Fruit fly (Drosophila melanogaster) whole organism, embryonic: ENCODE data around the gene CG13653.

Experiments used
- Atf3 ChIP-seq: fragments of 200-800 bp; sonication (Bioruptor generic); optimal IDR thresholded peaks from 3 replicates; lab custom pipeline; 2016; ENCODE audit warnings: missing biosample characterization, missing genetic modification characterization
- CG10267 ChIP-seq: fragments of 200-800 bp; sonication (Bioruptor generic); optimal IDR thresholded peaks from 2 replicates; lab custom pipeline; 2018; ENCODE audit warnings: missing biosample characterization, mild to moderate bottlenecking, missing genetic modification characterization, moderate library complexity
- CG11247 ChIP-seq: fragments of 200-800 bp; sonication (Bioruptor generic); IDR thresholded peaks from 2 replicates; pipeline ENCODE4 v1.3.6; 2022; ENCODE audit warnings: missing biosample characterization, missing genetic modification characterization
- CG11695 ChIP-seq: fragments of 200-800 bp; sonication (Bioruptor generic); IDR thresholded peaks from 3 replicates; pipeline ENCODE4 v1.3.6; 2022; ENCODE audit warnings: missing biosample characterization, missing genetic modification characterization
- CG11696 ChIP-seq: fragments of 200-800 bp; sonication (Bioruptor generic); IDR thresholded peaks from 2 replicates; pipeline ENCODE4 v1.3.6; 2022; ENCODE audit warnings: missing biosample characterization, missing genetic modification characterization
- CG1233 ChIP-seq: fragments of 200-800 bp; sonication (Bioruptor generic); optimal IDR thresholded peaks from 4 replicates; lab custom pipeline; 2018; ENCODE audit warnings: missing biosample characterization, mild to moderate bottlenecking, missing genetic modification characterization
- CG13894 ChIP-seq: fragments of 200-800 bp; sonication (Bioruptor generic); optimal IDR thresholded peaks from 3 replicates; lab custom pipeline; 2018; ENCODE audit warnings: missing biosample characterization, mild to moderate bottlenecking, missing genetic modification characterization, moderate library complexity
- CG14710 ChIP-seq: fragments of 200-800 bp; sonication (Bioruptor generic); optimal IDR thresholded peaks from 3 replicates; lab custom pipeline; 2019; ENCODE audit warnings: missing biosample characterization, mild to moderate bottlenecking, missing genetic modification characterization, moderate library complexity
- CG1529 ChIP-seq: fragments of 200-800 bp; sonication (Bioruptor generic); optimal IDR thresholded peaks from 3 replicates; lab custom pipeline; 2018; ENCODE audit warnings: missing biosample characterization, missing genetic modification characterization
- CG18599 ChIP-seq: fragments of 200-800 bp; sonication (Bioruptor generic); optimal IDR thresholded peaks from 3 replicates; lab custom pipeline; 2017; ENCODE audit warnings: missing biosample characterization, missing genetic modification characterization, mild to moderate bottlenecking, moderate library complexity, missing genetic modification reagents
- CG30403 ChIP-seq: fragments of 200-800 bp; sonication (Bioruptor generic); optimal IDR thresholded peaks from 3 replicates; lab custom pipeline; 2016; ENCODE audit warnings: missing biosample characterization, missing genetic modification characterization
- CG31224 ChIP-seq: fragments of 200-800 bp; sonication (Bioruptor generic); IDR thresholded peaks from 2 replicates; pipeline ENCODE4 v1.3.6; 2022; ENCODE audit warnings: missing biosample characterization, missing genetic modification characterization
- CG31441 ChIP-seq: fragments of 200-800 bp; sonication (Bioruptor generic); IDR thresholded peaks from 2 replicates; pipeline ENCODE4 v1.3.6; 2022; ENCODE audit warnings: missing biosample characterization, missing genetic modification characterization
- CG32772 ChIP-seq: fragments of 200-800 bp; sonication (Bioruptor generic); IDR thresholded peaks from 2 replicates; pipeline ENCODE4 v1.3.6; 2022; ENCODE audit warnings: missing biosample characterization, missing genetic modification characterization
- CG33557 ChIP-seq: fragments of 200-800 bp; sonication (Bioruptor generic); optimal IDR thresholded peaks from 2 replicates; lab custom pipeline; 2019; ENCODE audit warnings: missing biosample characterization, mild to moderate bottlenecking, missing genetic modification characterization, moderate library complexity
- CG4328 ChIP-seq: fragments of 200-800 bp; sonication (Bioruptor generic); optimal IDR thresholded peaks from 3 replicates; lab custom pipeline; 2017; ENCODE audit warnings: missing biosample characterization, missing genetic modification reagents, missing genetic modification characterization
- CG7987 ChIP-seq: fragments of 200-800 bp; sonication (Bioruptor generic); optimal IDR thresholded peaks from 2 replicates; lab custom pipeline; 2018; ENCODE audit warnings: missing biosample characterization, mild to moderate bottlenecking, missing genetic modification characterization, moderate library complexity
- CG9932 ChIP-seq: fragments of 200-800 bp; sonication (Bioruptor generic); IDR thresholded peaks from 2 replicates; pipeline ENCODE4 v1.3.6; 2022; ENCODE audit warnings: missing biosample characterization, missing genetic modification characterization
- CoRest ChIP-seq: fragments of 200-800 bp; sonication (Bioruptor generic); optimal IDR thresholded peaks from 3 replicates; lab custom pipeline; 2018; ENCODE audit warnings: missing biosample characterization, mild to moderate bottlenecking, missing genetic modification characterization, moderate library complexity
- Doc3 ChIP-seq: fragments of 200-800 bp; sonication (Bioruptor generic); IDR thresholded peaks from 3 replicates; pipeline ENCODE4 v1.3.6; 2022; ENCODE audit warnings: missing biosample characterization, missing genetic modification characterization; ENCODE audit not compliant: partially characterized antibody
- Elba2 ChIP-seq: fragments of 200-800 bp; sonication (Bioruptor generic); optimal IDR thresholded peaks from 3 replicates; lab custom pipeline; 2016; ENCODE audit warnings: missing biosample characterization, missing genetic modification characterization
- Hand ChIP-seq: fragments of 200-800 bp; sonication (Bioruptor generic); optimal IDR thresholded peaks from 2 replicates; lab custom pipeline; 2017; ENCODE audit warnings: mild to moderate bottlenecking, missing biosample characterization, missing genetic modification reagents, missing genetic modification characterization
- Hr51 ChIP-seq, 2 experiments: fragments of 200-800 bp; sonication (Bioruptor generic); optimal IDR thresholded peaks; 2 replicates in 1 of 2; 3 replicates in 1 of 2; lab custom pipeline; 2016 to 2018; ENCODE audit warnings: missing biosample characterization in 2 of 2, missing genetic modification characterization in 2 of 2, mild to moderate bottlenecking in 1 of 2, moderate library complexity in 1 of 2
- Jarid2 ChIP-seq: fragments of 200-800 bp; sonication (Bioruptor generic); optimal IDR thresholded peaks from 3 replicates; lab custom pipeline; 2017; ENCODE audit warnings: mild to moderate bottlenecking, missing biosample characterization, missing genetic modification reagents, missing genetic modification characterization
- NK7.1 ChIP-seq: fragments of 200-800 bp; sonication (Bioruptor generic); optimal IDR thresholded peaks from 3 replicates; lab custom pipeline; 2016; ENCODE audit warnings: missing biosample characterization, missing genetic modification characterization
- Scr ChIP-seq: fragments of 200-800 bp; sonication (Bioruptor generic); IDR thresholded peaks from 2 replicates; pipeline ENCODE4 v1.3.6; 2022; ENCODE audit warnings: missing biosample characterization, missing genetic modification characterization; ENCODE audit not compliant: partially characterized antibody
- Side ChIP-seq: fragments of 200-800 bp; sonication (Bioruptor generic); optimal IDR thresholded peaks from 2 replicates; lab custom pipeline; 2016; ENCODE audit warnings: missing biosample characterization, missing genetic modification characterization
- Usf ChIP-seq: fragments of 200-800 bp; sonication (Bioruptor generic); optimal IDR thresholded peaks from 2 replicates; lab custom pipeline; 2017; ENCODE audit warnings: missing genotype, missing biosample characterization, missing genetic modification characterization
- Xbp1 ChIP-seq: fragments of 200-800 bp; sonication (Bioruptor generic); optimal IDR thresholded peaks from 3 replicates; lab custom pipeline; 2016; ENCODE audit warnings: missing biosample characterization, mild to moderate bottlenecking, missing genetic modification characterization
- amos ChIP-seq: fragments of 200-800 bp; sonication (Bioruptor generic); IDR thresholded peaks from 2 replicates; pipeline ENCODE4 v1.3.6; 2022; ENCODE audit warnings: missing biosample characterization, missing genetic modification characterization; ENCODE audit not compliant: partially characterized antibody
- ara ChIP-seq: fragments of 200-800 bp; sonication (Bioruptor generic); IDR thresholded peaks from 2 replicates; pipeline ENCODE4 v1.3.6; 2022; ENCODE audit warnings: missing biosample characterization, missing genetic modification characterization
- cas ChIP-seq: fragments of 200-800 bp; sonication (Bioruptor generic); IDR thresholded peaks from 2 replicates; pipeline ENCODE4 v1.3.6; 2022; ENCODE audit warnings: missing biosample characterization, missing genetic modification characterization
- cg ChIP-seq: fragments of 200-800 bp; sonication (Bioruptor generic); optimal IDR thresholded peaks from 3 replicates; lab custom pipeline; 2019; ENCODE audit warnings: missing biosample characterization, mild to moderate bottlenecking, missing genetic modification characterization, moderate library complexity
- dimm ChIP-seq: fragments of 200-800 bp; sonication (Bioruptor generic); IDR thresholded peaks from 2 replicates; pipeline ENCODE4 v1.3.6; 2022; ENCODE audit warnings: missing biosample characterization, missing genetic modification characterization
- eve ChIP-seq, 2 experiments: fragments of >200 bp; optimal IDR thresholded peaks; 2 replicates each; lab custom pipeline; 2017; ENCODE audit warnings: missing biosample characterization in 2 of 2, missing genetic modification characterization in 2 of 2
- gce ChIP-seq: fragments of 200-800 bp; sonication (Bioruptor generic); IDR thresholded peaks from 3 replicates; pipeline ENCODE4 v1.3.6; 2022; ENCODE audit warnings: missing biosample characterization, missing genetic modification characterization
- grau ChIP-seq: fragments of 200-800 bp; optimal IDR thresholded peaks from 3 replicates; lab custom pipeline; 2019; ENCODE audit warnings: missing biosample characterization, mild to moderate bottlenecking, missing genetic modification characterization, moderate library complexity
- kni ChIP-seq: fragments of 200-800 bp; sonication (Bioruptor generic); optimal IDR thresholded peaks from 3 replicates; lab custom pipeline; 2017; ENCODE audit warnings: mild to moderate bottlenecking, missing biosample characterization, missing genetic modification reagents, missing genetic modification characterization
- lola ChIP-seq, 3 experiments: fragments of >200 bp in 2 of 3; fragments of 200-800 bp in 1 of 3; sonication (Bioruptor generic) in 1 of 3; optimal IDR thresholded peaks; 2 replicates each; lab custom pipeline; 2017 to 2019; ENCODE audit warnings: missing biosample characterization in 3 of 3, missing genetic modification characterization in 3 of 3, mild to moderate bottlenecking in 1 of 3, moderate library complexity in 1 of 3
- maf-S ChIP-seq: fragments of 200-800 bp; sonication (Bioruptor generic); optimal IDR thresholded peaks from 2 replicates; lab custom pipeline; 2016; ENCODE audit warnings: missing biosample characterization, missing genetic modification characterization
- mld ChIP-seq: fragments of 200-800 bp; sonication (Bioruptor generic); IDR thresholded peaks from 3 replicates; pipeline ENCODE4 v1.3.6; 2022; ENCODE audit warnings: missing biosample characterization, missing genetic modification characterization; ENCODE audit not compliant: partially characterized antibody
- pan ChIP-seq, 4 experiments: fragments of >200 bp in 3 of 4; fragments of 200-800 bp in 1 of 4; sonication (Bioruptor generic) in 1 of 4; optimal IDR thresholded peaks in 3 of 4; IDR thresholded peaks in 1 of 4; 2 replicates each; pipeline versions ENCODE4 v1.3.6 to Lab custom; 2017 to 2022; ENCODE audit warnings: missing biosample characterization in 2 of 4, missing genetic modification characterization in 2 of 4, mixed read lengths in 1 of 4
- pfk ChIP-seq: fragments of 200-800 bp; sonication (Bioruptor generic); optimal IDR thresholded peaks from 2 replicates; lab custom pipeline; 2018; ENCODE audit warnings: missing biosample characterization, mild to moderate bottlenecking, missing genetic modification characterization, moderate library complexity
- scrt ChIP-seq: fragments of 200-800 bp; sonication (Bioruptor generic); optimal IDR thresholded peaks from 2 replicates; lab custom pipeline; 2018; ENCODE audit warnings: missing biosample characterization, mild to moderate bottlenecking, missing genetic modification characterization, moderate library complexity
- so ChIP-seq: fragments of 200-800 bp; sonication (Bioruptor generic); IDR thresholded peaks from 3 replicates; pipeline ENCODE4 v1.3.6; 2022; ENCODE audit warnings: missing biosample characterization, missing genetic modification characterization
- sug ChIP-seq: fragments of 200-800 bp; optimal IDR thresholded peaks from 2 replicates; lab custom pipeline; 2019; ENCODE audit warnings: missing biosample characterization, mild to moderate bottlenecking, missing genetic modification characterization, moderate library complexity
- tio ChIP-seq: fragments of 200-800 bp; sonication (Bioruptor generic); optimal IDR thresholded peaks from 2 replicates; lab custom pipeline; 2017; ENCODE audit warnings: missing biosample characterization, missing genetic modification characterization, inconsistent platforms
- wor ChIP-seq: fragments of 200-800 bp; sonication (Bioruptor generic); IDR thresholded peaks from 2 replicates; pipeline ENCODE4 v1.3.6; 2022; ENCODE audit warnings: missing biosample characterization, missing genetic modification characterization
- zf30C ChIP-seq: fragments of 200-800 bp; sonication (Bioruptor generic); optimal IDR thresholded peaks from 3 replicates; lab custom pipeline; 2018; ENCODE audit warnings: missing biosample characterization, mild to moderate bottlenecking, missing genetic modification characterization

The CG13653 gene

DNA sequence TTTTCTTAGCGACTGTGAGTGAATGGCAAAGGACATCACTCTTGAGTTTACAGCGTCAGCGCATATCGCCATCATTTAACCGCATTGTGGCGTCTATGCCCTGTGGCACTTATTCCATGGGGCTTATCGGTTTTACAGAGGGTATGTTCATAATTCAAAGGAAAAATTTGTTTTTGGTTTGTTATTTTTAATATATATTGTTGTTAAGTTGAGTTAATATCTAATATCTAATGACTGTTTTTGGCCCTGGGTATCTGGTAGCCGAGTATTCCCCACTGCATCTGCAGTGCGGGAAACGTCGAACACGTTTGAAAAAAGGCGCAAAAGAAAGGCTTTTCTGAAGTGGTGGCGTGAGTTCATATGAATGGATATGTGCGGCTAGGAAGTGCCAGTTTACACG, 16.8 kb upstream of the CG13653 start (continued):
- TF ChIP-seq CG11247 (GFP tag; lab: Robert Waterston, UW) (0 out of 2 replicates have a peak, but pooled peaks have one; percentile 46), maf-S (GFP tag; lab: Kevin White, UChicago) (no peak), Hand (GFP tag; lab: Kevin White, UChicago) (no peak), so (GFP tag; lab: Robert Waterston, UW) (peak; percentile 78; the same call in 2 of the 3 replicates), cg (no peak), Scr (no peak), CG10267 (tag; lab: Kevin White, UChicago) (peak; percentile 57), Elba2 (GFP tag; lab: Kevin White, UChicago) (peak; percentile 75), Hr51 (GFP tag; optimal IDR thresholded peaks at IDR 0.05; lab: Kevin White, UChicago) (peak; percentile 54 to 58), CG4328 (no peak), mld (no peak), CoRest (peak; percentile 74), cas (no peak), kni (GFP tag; lab: Kevin White, UChicago) (no peak), Side (GFP tag; lab: Kevin White, UChicago) (no peak), Jarid2 (GFP tag; lab: Kevin White, UChicago) (no peak), CG11695 (GFP tag; lab: Robert Waterston, UW) (peak; percentile 68; the same call in 2 of the 3 replicates), lola (GFP tag; optimal IDR thresholded peaks at IDR 0.05; lab: Kevin White, UChicago) (peak in 1 of 3 experiments; percentile 90), CG18599 (GFP tag; lab: Kevin White, UChicago) (peak; percentile 35), wor (GFP tag; lab: Robert Waterston, UW) (peak; percentile 35; the same call in 1 of the 2 replicates), zf30C (GFP tag; lab: Kevin White, UChicago) (no peak), Usf (GFP tag; lab: Kevin White, UChicago) (peak; percentile 68), CG1529 (GFP tag; lab: Kevin White, UChicago) (peak; percentile 63), CG13894 (tag; lab: Kevin White, UChicago) (no peak), pan (optimal IDR thresholded peaks at IDR 0.05; lab: Kevin White, UChicago) (no peak), pan (GFP tag; optimal IDR thresholded peaks at IDR 0.05 in 1 of 2, IDR thresholded peaks at IDR 0.05 in 1 of 2) (peak in 1 of 2 experiments; percentile 65), CG7987 (no peak), CG9932 (GFP tag; lab: Robert Waterston, UW) (peak; percentile 20; the same call in 1 of the 2 replicates), CG31441 (peak; percentile 65), amos (GFP tag; lab: Robert Waterston, UW) (no peak), Xbp1 (GFP tag; lab: Kevin White, UChicago) (peak; percentile 83), CG31224 (0 out of 2 replicates have a peak, but pooled peaks have one; percentile 33), gce (GFP tag; lab: Robert Waterston, UW) (0 out of 3 replicates have a peak, but pooled peaks have one; percentile 28), CG32772 (GFP tag; lab: Robert Waterston, UW) (peak; percentile 75), CG30403 (GFP tag; lab: Kevin White, UChicago) (peak; percentile 67), dimm (peak; percentile 28; the same call in 1 of the 2 replicates), pfk (GFP tag; lab: Kevin White, UChicago) (no peak), CG1233 (GFP tag; lab: Kevin White, UChicago) (peak; percentile 22), NK7.1 (no peak), Doc3 (GFP tag; lab: Robert Waterston, UW) (no peak), sug (tag; lab: Kevin White, UChicago) (no peak), grau (peak; percentile 69), ara (peak; percentile 85), Atf3 (GFP tag; lab: Kevin White, UChicago) (peak; percentile 34), CG14710 (peak; percentile 61), eve (GFP tag; optimal IDR thresholded peaks at IDR 0.05; lab: Kevin White, UChicago) (no peak), tio (GFP tag; lab: Kevin White, UChicago) (peak; percentile 78), scrt (GFP tag; lab: Kevin White, UChicago) (peak; percentile 2), CG11696 (peak; percentile 61), CG33557 (GFP tag; lab: Kevin White, UChicago) (peak; percentile 83)
